Worm (Caenorhabditis elegans): ENCODE results near the gene C03E10.1.
A peak's percentile ranks its signal among the peaks of the same experiment; 100 is the strongest.

The C03E10.1 gene

DNA sequence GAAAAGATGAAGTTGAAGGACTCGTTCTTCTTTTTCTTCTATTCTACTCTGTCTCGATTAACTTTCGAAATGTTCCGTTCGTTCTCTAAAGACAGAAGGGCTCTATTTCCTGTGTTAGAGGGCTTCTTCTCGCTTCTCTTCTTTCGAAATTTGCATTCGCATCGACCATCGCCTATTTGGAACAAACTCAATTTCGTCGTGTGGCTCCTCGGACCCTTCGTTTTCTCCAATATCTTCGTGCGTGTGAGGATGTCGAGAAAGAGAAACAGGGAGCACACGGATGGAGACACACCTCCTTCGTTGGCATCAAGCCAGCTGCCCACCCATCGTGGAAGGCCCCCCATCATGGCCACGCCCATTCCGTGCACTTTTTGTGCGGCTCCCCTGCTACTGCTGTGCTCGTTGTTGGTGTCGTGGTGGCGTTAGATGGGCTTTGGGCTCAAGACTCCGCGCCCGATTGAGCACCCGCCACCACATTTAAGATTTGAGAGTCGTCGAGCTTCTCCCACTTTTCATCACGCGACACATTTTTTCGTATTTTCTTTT is 50.2 kb downstream of the C03E10.1 start:
- no peak for TF ChIP-seq F13C5.2 (tag; optimal IDR thresholded peaks at IDR 0.05)
- 0 out of 2 replicates have a peak, but pooled peaks have one; percentile 32 for TF ChIP-seq scrt-1 (GFP tag; IDR thresholded peaks at IDR 0.05)
- TF ChIP-seq hmg-4 (GFP tag; optimal IDR thresholded peaks at IDR 0.05), result peak; percentile 20
- no peak for TF ChIP-seq flt-1 (GFP tag; IDR thresholded peaks at IDR 0.05)
- TF ChIP-seq aly-1 (tag; optimal IDR thresholded peaks at IDR 0.05), result no peak

DNA sequence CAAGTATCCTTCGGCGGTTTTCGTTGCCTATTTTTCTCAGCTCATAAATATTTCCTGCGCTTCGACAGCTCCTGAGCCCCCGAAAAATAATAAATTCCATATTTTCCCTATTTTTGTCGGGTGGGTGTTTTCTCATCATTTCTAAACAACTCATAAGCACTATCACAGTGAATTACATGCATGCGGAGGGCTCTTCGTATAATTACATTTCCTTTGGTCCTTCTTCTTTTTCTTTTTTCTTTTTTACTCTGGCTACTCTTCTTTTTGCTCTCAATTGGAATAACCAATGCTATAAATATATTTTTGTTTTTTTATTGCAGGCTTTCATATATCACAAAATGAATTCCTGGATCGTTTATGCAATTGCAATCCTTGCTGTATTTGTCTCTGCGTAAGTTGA is 50.9 kb downstream of the C03E10.1 start, which contains the start of gene T02E9.5:
T02E9.5 (plus strand) TSS at position 321 of the 400 bp plus-strand sequence.
- TF ChIP-seq sea-1 (GFP tag; conservative IDR thresholded peaks at IDR 0.05) (no peak), hmg-4 (GFP tag; optimal IDR thresholded peaks at IDR 0.05) (no peak), B0310.2 (tag; optimal IDR thresholded peaks at IDR 0.05) (no peak), ama-1 (optimal IDR thresholded peaks at IDR 0.05) (no peak), F13C5.2 (tag; optimal IDR thresholded peaks at IDR 0.05) (no peak), tra-4 (tag; optimal IDR thresholded peaks at IDR 0.05) (no peak), flt-1 (GFP tag; IDR thresholded peaks at IDR 0.05) (no peak), ceh-13 (GFP tag; optimal IDR thresholded peaks at IDR 0.05) (no peak), ets-7 (tag; optimal IDR thresholded peaks at IDR 0.05) (no peak), tbx-37 (GFP tag; conservative IDR thresholded peaks at IDR 0.05) (no peak), hnd-1 (tag; optimal IDR thresholded peaks at IDR 0.05) (no peak), tbx-11 (GFP tag; IDR thresholded peaks at IDR 0.05) (no peak), scrt-1 (GFP tag; IDR thresholded peaks at IDR 0.05) (no peak), pes-1 (GFP tag; IDR thresholded peaks at IDR 0.05) (no peak), hmbx-1 (tag; optimal IDR thresholded peaks at IDR 0.05) (no peak), aly-1 (tag; optimal IDR thresholded peaks at IDR 0.05) (no peak), ceh-36 (tag; optimal IDR thresholded peaks at IDR 0.05) (no peak)
